Worm (Caenorhabditis elegans): ENCODE measurements around the gene Y57G7A.3.

DNA sequence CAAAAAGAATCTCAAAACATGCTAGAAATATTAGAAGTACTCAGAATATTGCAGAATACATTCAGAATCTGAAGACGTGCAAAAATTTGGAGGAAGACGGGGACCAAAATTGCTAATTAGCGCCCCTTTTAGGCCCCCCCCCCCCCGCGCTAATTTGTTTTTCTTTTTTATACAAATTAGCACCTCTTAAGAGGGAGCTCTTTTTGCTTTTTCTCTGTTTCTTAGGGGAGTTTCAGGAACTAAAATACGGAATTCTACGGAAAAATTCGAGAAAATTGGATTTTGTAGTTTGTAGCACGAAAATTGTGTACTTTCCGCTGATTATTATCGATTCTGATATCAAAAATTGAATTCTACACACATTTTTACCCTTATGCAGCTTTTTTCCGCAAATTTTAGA, 16.0 kb downstream of the Y57G7A.3 start, which contains the start of gene glb-31:
- TF ChIP-seq lir-1 (GFP tag; conservative IDR thresholded peaks at IDR 0.05) (no peak), F52B5.7 (tag; optimal IDR thresholded peaks at IDR 0.05) (no peak), ceh-58 (GFP tag; IDR thresholded peaks at IDR 0.05) (no peak), nhr-90 (tag; optimal IDR thresholded peaks at IDR 0.05) (no peak), egl-18 (GFP tag; IDR thresholded peaks at IDR 0.05) (no peak), mxl-1 (tag; optimal IDR thresholded peaks at IDR 0.05) (no peak), unc-130 (GFP tag; optimal IDR thresholded peaks at IDR 0.05) (no peak), T26A5.8 (tag; optimal IDR thresholded peaks at IDR 0.05) (no peak), rec-8 (tag; optimal IDR thresholded peaks at IDR 0.05) (no peak)
